Worm (Caenorhabditis elegans) whole organism, young adult: ENCODE data around the gene nhr-137.

Source experiments
- C17E4.6 ChIP-seq: fragments of 200-800 bp; sonication (Bioruptor generic); IDR thresholded peaks from 2 replicates; pipeline ENCODE4 v1.3.6; 2022; ENCODE audit warnings: missing genetic modification reagents, missing genetic modification characterization, missing compliant biosample characterization
- F57A8.1 ChIP-seq: fragments of 200-800 bp; sonication (Bioruptor generic); optimal IDR thresholded peaks from 2 replicates; lab custom pipeline; 2018; ENCODE audit warnings: mild to moderate bottlenecking, missing genetic modification characterization, moderate library complexity, missing compliant biosample characterization
- T07F8.4 ChIP-seq: sonication (generic microtip); optimal IDR thresholded peaks from 2 replicates; lab custom pipeline; 2016; ENCODE audit warnings: mild to moderate bottlenecking, missing genetic modification characterization, moderate library complexity, missing compliant biosample characterization
- akir-1 ChIP-seq: fragments of 200-800 bp; sonication (Bioruptor generic); optimal IDR thresholded peaks from 2 replicates; lab custom pipeline; 2018; ENCODE audit warnings: mild to moderate bottlenecking, missing genetic modification characterization, moderate library complexity, missing compliant biosample characterization
- ccch-3 ChIP-seq: fragments of 200-800 bp; sonication (Bioruptor generic); optimal IDR thresholded peaks from 2 replicates; lab custom pipeline; 2018; ENCODE audit warnings: mild to moderate bottlenecking, missing genetic modification characterization, missing compliant biosample characterization
- madf-6 ChIP-seq: fragments of 200-800 bp; sonication (Bioruptor generic); IDR thresholded peaks from 2 replicates; pipeline ENCODE4 v1.3.6; 2022; ENCODE audit warnings: missing genetic modification reagents, missing genetic modification characterization, missing compliant biosample characterization
- nfya-1 ChIP-seq: sonication (generic microtip); optimal IDR thresholded peaks from 2 replicates; lab custom pipeline; 2017; ENCODE audit warnings: antibody characterized with exemption, missing compliant biosample characterization, missing genetic modification characterization, borderline replicate concordance; ENCODE audit not compliant: insufficient read depth
- sea-2 ChIP-seq: fragments of 200-800 bp; sonication (Bioruptor generic); IDR thresholded peaks from 2 replicates; pipeline ENCODE4 v1.3.6; 2022; ENCODE audit warnings: missing genetic modification characterization, missing compliant biosample characterization
- tlf-1 ChIP-seq: fragments of 200-800 bp; sonication (Bioruptor generic); optimal IDR thresholded peaks from 2 replicates; lab custom pipeline; 2018; ENCODE audit warnings: mild to moderate bottlenecking, missing genetic modification characterization, missing compliant biosample characterization
- unc-62 ChIP-seq: fragments of 150-350 bp; optimal IDR thresholded peaks from 2 replicates; lab custom pipeline; 2014; ENCODE audit warnings: missing biosample characterization, missing genetic modification reagents, missing genetic modification characterization
- xnd-1 ChIP-seq: sonication (generic microtip); optimal IDR thresholded peaks from 2 replicates; lab custom pipeline; 2016; ENCODE audit warnings: missing genotype, missing genetic modification reagents, missing genetic modification characterization, missing compliant biosample characterization
- ztf-28 ChIP-seq: fragments of 200-800 bp; sonication (Bioruptor generic); IDR thresholded peaks from 2 replicates; pipeline ENCODE4 v1.3.6; 2022; ENCODE audit warnings: missing genetic modification reagents, missing genetic modification characterization, missing compliant biosample characterization
- ztf-3 ChIP-seq: fragments of 200-800 bp; sonication (Bioruptor generic); optimal IDR thresholded peaks from 2 replicates; lab custom pipeline; 2018; ENCODE audit warnings: mild to moderate bottlenecking, missing genetic modification characterization, missing compliant biosample characterization

ce11 chrX:6646387-6647061, 22.3 kb downstream of the nhr-137 start:
- TF ChIP-seq sea-2 (no peak), akir-1 (GFP tag; lab: Kevin White, UChicago) (no peak), nfya-1 (tag; lab: Kevin White, UChicago) (no peak), C17E4.6 (GFP tag; lab: Robert Waterston, UW) (no peak), tlf-1 (GFP tag; lab: Kevin White, UChicago) (no peak), T07F8.4 (tag; lab: Kevin White, UChicago) (no peak), madf-6 (GFP tag; lab: Robert Waterston, UW) (no peak), ztf-3 (no peak), unc-62 (GFP tag; lab: Kevin White, UChicago) (no peak), ztf-28 (GFP tag; lab: Robert Waterston, UW) (no peak), ccch-3 (GFP tag; lab: Kevin White, UChicago) (no peak), xnd-1 (tag; lab: Kevin White, UChicago) (no peak), F57A8.1 (GFP tag; lab: Kevin White, UChicago) (no peak)
